Fruit fly (Drosophila melanogaster): ENCODE measurements around the gene CG7059.

Gene CG7059

dm6 chr3R:22432200-22432804, 42.7 kb downstream of the CG7059 start:
- TF ChIP-seq ttk (optimal IDR thresholded peaks at IDR 0.05) = no peak

- no peak for TF ChIP-seq ttk (optimal IDR thresholded peaks at IDR 0.05)
- no peak for TF ChIP-seq Sin3A (optimal IDR thresholded peaks at IDR 0.05)
- no peak for TF ChIP-seq insv (optimal IDR thresholded peaks at IDR 0.05)
- no peak for TF ChIP-seq psq (optimal IDR thresholded peaks at IDR 0.05)
- TF ChIP-seq Myc (optimal IDR thresholded peaks at IDR 0.05) = no peak
- TF ChIP-seq h (optimal IDR thresholded peaks at IDR 0.05) = no peak
These were observed 46.5 kb downstream of the CG7059 start, which contains the start of gene CG13847 for dm6 chr3R:22436050-22436449. CG13847 (minus strand) TSS chr3R:22436150.

dm6 chr3R:22438301-22438700, 48.7 kb downstream of the CG7059 start:
- TF ChIP-seq Myc (optimal IDR thresholded peaks at IDR 0.05) (no peak), psq (optimal IDR thresholded peaks at IDR 0.05) (no peak), h (optimal IDR thresholded peaks at IDR 0.05) (no peak), insv (optimal IDR thresholded peaks at IDR 0.05) (no peak), Sin3A (optimal IDR thresholded peaks at IDR 0.05) (no peak), ttk (optimal IDR thresholded peaks at IDR 0.05) (no peak)
